Fruit fly (Drosophila melanogaster) whole organism, embryonic: ENCODE measurements around the gene CG13471.
A peak's percentile ranks its signal among the peaks of the same experiment; 100 is the strongest.

Experiments
- Atf6 ChIP-seq: fragments of 200-800 bp; sonication (Bioruptor generic); IDR thresholded peaks from 2 replicates; pipeline ENCODE4 v1.3.6; 2022; ENCODE audit warnings: missing biosample characterization, missing genetic modification characterization
- Awh ChIP-seq: fragments of 200-800 bp; sonication (Bioruptor generic); IDR thresholded peaks from 2 replicates; pipeline ENCODE4, ENCODE4 v1.3.6; 2022; ENCODE audit warnings: missing biosample characterization, missing genetic modification characterization
- CG10959 ChIP-seq: fragments of 200-800 bp; sonication (Bioruptor generic); IDR thresholded peaks from 2 replicates; pipeline ENCODE4 v1.3.6; 2022; ENCODE audit warnings: missing biosample characterization, missing genetic modification characterization
- CG11093 ChIP-seq: fragments of 200-800 bp; sonication (Bioruptor generic); IDR thresholded peaks from 3 replicates; pipeline ENCODE4 v1.3.6; 2022; ENCODE audit warnings: missing biosample characterization, missing genetic modification characterization
- CG13123 ChIP-seq: fragments of 200-800 bp; sonication (Bioruptor generic); optimal IDR thresholded peaks from 2 replicates; lab custom pipeline; 2016; ENCODE audit warnings: missing biosample characterization, missing genetic modification characterization
- CG14860 ChIP-seq: fragments of 200-800 bp; sonication (Bioruptor generic); IDR thresholded peaks from 3 replicates; pipeline ENCODE4 v1.3.6; 2022; ENCODE audit warnings: missing biosample characterization, missing genetic modification characterization; ENCODE audit not compliant: partially characterized antibody
- CG16813 ChIP-seq: fragments of 200-800 bp; sonication (Bioruptor generic); IDR thresholded peaks from 3 replicates; pipeline ENCODE4 v1.3.6; 2022; ENCODE audit warnings: missing biosample characterization, missing genetic modification characterization; ENCODE audit not compliant: partially characterized antibody
- CG1792 ChIP-seq: fragments of 200-800 bp; sonication (Bioruptor generic); optimal IDR thresholded peaks from 2 replicates; lab custom pipeline; 2016; ENCODE audit warnings: missing biosample characterization, missing genetic modification characterization
- CG18011 ChIP-seq: fragments of 200-800 bp; sonication (Bioruptor generic); optimal IDR thresholded peaks from 2 replicates; lab custom pipeline; 2017; ENCODE audit warnings: missing biosample characterization, missing genetic modification characterization, mild to moderate bottlenecking, moderate library complexity, missing genotype
- CG18262 ChIP-seq: fragments of 200-800 bp; optimal IDR thresholded peaks from 3 replicates; lab custom pipeline; 2019; ENCODE audit warnings: missing biosample characterization, mild to moderate bottlenecking, missing genetic modification characterization, moderate library complexity
- CG32532 ChIP-seq: fragments of 200-800 bp; sonication (Bioruptor generic); IDR thresholded peaks from 2 replicates; pipeline ENCODE4 v1.3.6; 2022; ENCODE audit warnings: missing biosample characterization, missing genetic modification characterization
- CG3407 ChIP-seq: fragments of 200-800 bp; sonication (Bioruptor generic); optimal IDR thresholded peaks from 2 replicates; lab custom pipeline; 2018; ENCODE audit warnings: missing biosample characterization, mild to moderate bottlenecking, missing genetic modification characterization
- CG4424 ChIP-seq: fragments of 200-800 bp; sonication (Bioruptor generic); optimal IDR thresholded peaks from 3 replicates; lab custom pipeline; 2016; ENCODE audit warnings: missing biosample characterization, missing genetic modification characterization
- CG7556 ChIP-seq: fragments of 200-800 bp; sonication (Bioruptor generic); optimal IDR thresholded peaks from 2 replicates; lab custom pipeline; 2017; ENCODE audit warnings: missing biosample characterization, mild to moderate bottlenecking, missing genetic modification characterization
- CG9215 ChIP-seq: fragments of 200-800 bp; sonication (Bioruptor generic); IDR thresholded peaks from 2 replicates; pipeline ENCODE4 v1.3.6; 2022; ENCODE audit warnings: missing biosample characterization, missing genetic modification characterization
- CG9876 ChIP-seq: fragments of 200-800 bp; sonication (Bioruptor generic); optimal IDR thresholded peaks from 2 replicates; lab custom pipeline; 2016; ENCODE audit warnings: missing biosample characterization, missing genetic modification characterization
- CoRest ChIP-seq: fragments of 200-800 bp; sonication (Bioruptor generic); optimal IDR thresholded peaks from 3 replicates; lab custom pipeline; 2018; ENCODE audit warnings: missing biosample characterization, mild to moderate bottlenecking, missing genetic modification characterization, moderate library complexity
- Dip3 ChIP-seq: fragments of 200-800 bp; sonication (Bioruptor generic); optimal IDR thresholded peaks from 3 replicates; lab custom pipeline; 2016; ENCODE audit warnings: missing biosample characterization, missing genetic modification characterization
- Dll ChIP-seq: fragments of 200-800 bp; sonication (Bioruptor generic); IDR thresholded peaks from 4 replicates; pipeline ENCODE4 v1.3.6; 2022; ENCODE audit warnings: missing biosample characterization, missing genetic modification characterization; ENCODE audit not compliant: partially characterized antibody
- HLH4C ChIP-seq: fragments of 200-800 bp; sonication (Bioruptor generic); IDR thresholded peaks from 3 replicates; pipeline ENCODE4 v1.3.6; 2022; ENCODE audit warnings: missing biosample characterization, missing genetic modification characterization; ENCODE audit not compliant: partially characterized antibody
- Hr3 ChIP-seq: fragments of 200-800 bp; sonication (Bioruptor generic); optimal IDR thresholded peaks from 3 replicates; lab custom pipeline; 2016; ENCODE audit warnings: missing biosample characterization, missing genetic modification characterization
- Lhr ChIP-seq: fragments of 200-800 bp; sonication (Bioruptor generic); optimal IDR thresholded peaks from 3 replicates; lab custom pipeline; 2017; ENCODE audit warnings: mild to moderate bottlenecking, missing biosample characterization, missing genetic modification reagents, missing genetic modification characterization
- Med ChIP-seq: fragments of 200-800 bp; sonication (Bioruptor generic); peaks from one replicate; lab custom pipeline; 2016; ENCODE audit warnings: missing biosample characterization, missing genetic modification characterization, mild to moderate bottlenecking, inconsistent platforms, moderate library complexity
- NK7.1 ChIP-seq: fragments of 200-800 bp; sonication (Bioruptor generic); optimal IDR thresholded peaks from 3 replicates; lab custom pipeline; 2016; ENCODE audit warnings: missing biosample characterization, missing genetic modification characterization
- Nf-YB ChIP-seq: fragments of 200-800 bp; sonication (Bioruptor generic); optimal IDR thresholded peaks from 3 replicates; lab custom pipeline; 2019; ENCODE audit warnings: missing biosample characterization, mild to moderate bottlenecking, missing genetic modification characterization, moderate library complexity
- Ptx1 ChIP-seq: fragments of 200-800 bp; sonication (Bioruptor generic); IDR thresholded peaks from 2 replicates; pipeline ENCODE4 v1.3.6; 2022; ENCODE audit warnings: missing biosample characterization, missing genetic modification characterization
- Rfx ChIP-seq: fragments of 200-800 bp; sonication (Bioruptor generic); IDR thresholded peaks from 2 replicates; pipeline ENCODE4 v1.3.6; 2022; ENCODE audit warnings: missing biosample characterization, missing genetic modification characterization
- Scr ChIP-seq: fragments of 200-800 bp; sonication (Bioruptor generic); IDR thresholded peaks from 2 replicates; pipeline ENCODE4 v1.3.6; 2022; ENCODE audit warnings: missing biosample characterization, missing genetic modification characterization; ENCODE audit not compliant: partially characterized antibody
- Trl ChIP-seq, 3 experiments: fragments of >200 bp in 2 of 3; fragments of 200-800 bp in 1 of 3; sonication (Bioruptor generic) in 1 of 3; optimal IDR thresholded peaks; 2 replicates in 1 of 3; 3 replicates in 2 of 3; lab custom pipeline; 2016 to 2017; ENCODE audit warnings: missing biosample characterization in 1 of 3, missing genetic modification characterization in 1 of 3
- az2 ChIP-seq: fragments of 200-800 bp; sonication (Bioruptor generic); optimal IDR thresholded peaks from 3 replicates; lab custom pipeline; 2016; ENCODE audit warnings: missing biosample characterization, missing genetic modification characterization
- bsh ChIP-seq, 2 experiments: fragments of 200-800 bp; sonication (Bioruptor generic); optimal IDR thresholded peaks; 2 replicates each; lab custom pipeline; 2017 to 2018; ENCODE audit warnings: mild to moderate bottlenecking in 2 of 2, missing biosample characterization in 2 of 2, missing genetic modification characterization in 2 of 2, moderate library complexity in 1 of 2
- dimm ChIP-seq: fragments of 200-800 bp; sonication (Bioruptor generic); IDR thresholded peaks from 2 replicates; pipeline ENCODE4 v1.3.6; 2022; ENCODE audit warnings: missing biosample characterization, missing genetic modification characterization
- dmrt11E ChIP-seq: fragments of 200-800 bp; sonication (Bioruptor generic); optimal IDR thresholded peaks from 3 replicates; lab custom pipeline; 2018; ENCODE audit warnings: missing biosample characterization, mild to moderate bottlenecking, missing genetic modification characterization, moderate library complexity
- ken ChIP-seq: fragments of 200-800 bp; sonication (Bioruptor generic); IDR thresholded peaks from 3 replicates; pipeline ENCODE4 v1.3.6; 2022; ENCODE audit warnings: missing biosample characterization, missing genetic modification characterization
- mld ChIP-seq: fragments of 200-800 bp; sonication (Bioruptor generic); IDR thresholded peaks from 3 replicates; pipeline ENCODE4 v1.3.6; 2022; ENCODE audit warnings: missing biosample characterization, missing genetic modification characterization; ENCODE audit not compliant: partially characterized antibody
- nmo ChIP-seq: fragments of 200-800 bp; sonication (Bioruptor generic); optimal IDR thresholded peaks from 2 replicates; lab custom pipeline; 2018; ENCODE audit warnings: missing biosample characterization, mild to moderate bottlenecking, missing genetic modification characterization, moderate library complexity
- nom ChIP-seq: fragments of 200-800 bp; sonication (Bioruptor generic); optimal IDR thresholded peaks from 2 replicates; lab custom pipeline; 2017; ENCODE audit warnings: missing biosample characterization, missing genetic modification characterization, mild to moderate bottlenecking, moderate library complexity, missing genetic modification reagents
- org-1 ChIP-seq: fragments of 200-800 bp; sonication (Bioruptor generic); optimal IDR thresholded peaks from 2 replicates; lab custom pipeline; 2017; ENCODE audit warnings: missing biosample characterization, missing genetic modification characterization
- p53 ChIP-seq: fragments of 200-800 bp; sonication (Bioruptor generic); optimal IDR thresholded peaks from 2 replicates; lab custom pipeline; 2016; ENCODE audit warnings: missing biosample characterization, missing genetic modification characterization
- pan ChIP-seq, 4 experiments: fragments of >200 bp in 3 of 4; fragments of 200-800 bp in 1 of 4; sonication (Bioruptor generic) in 1 of 4; optimal IDR thresholded peaks in 3 of 4; IDR thresholded peaks in 1 of 4; 2 replicates each; pipeline versions ENCODE4 v1.3.6 to Lab custom; 2017 to 2022; ENCODE audit warnings: missing biosample characterization in 2 of 4, missing genetic modification characterization in 2 of 4, mixed read lengths in 1 of 4
- pzg ChIP-seq: fragments of 200-800 bp; sonication (Bioruptor generic); optimal IDR thresholded peaks from 3 replicates; lab custom pipeline; 2018; ENCODE audit warnings: missing biosample characterization, mild to moderate bottlenecking, missing genetic modification characterization, moderate library complexity
- slp2 ChIP-seq: fragments of 200-800 bp; sonication (Bioruptor generic); optimal IDR thresholded peaks from 2 replicates; lab custom pipeline; 2016; ENCODE audit warnings: missing biosample characterization, missing genetic modification characterization
- sob ChIP-seq: fragments of 200-800 bp; sonication (Bioruptor generic); IDR thresholded peaks from 2 replicates; pipeline ENCODE4 v1.3.6; 2022; ENCODE audit warnings: missing biosample characterization, missing genetic modification characterization
- sqz ChIP-seq: fragments of 200-800 bp; sonication (Bioruptor generic); optimal IDR thresholded peaks from 3 replicates; lab custom pipeline; 2018; ENCODE audit warnings: missing biosample characterization, mild to moderate bottlenecking, missing genetic modification characterization
- trh ChIP-seq: fragments of 200-800 bp; sonication (Bioruptor generic); optimal IDR thresholded peaks from 2 replicates; lab custom pipeline; 2016; ENCODE audit warnings: missing biosample characterization, missing genetic modification characterization
- unpg ChIP-seq: fragments of 200-800 bp; sonication (Bioruptor generic); optimal IDR thresholded peaks from 3 replicates; lab custom pipeline; 2018; ENCODE audit warnings: missing biosample characterization, mild to moderate bottlenecking, missing genetic modification characterization, moderate library complexity

CG13471 gene

DNA sequence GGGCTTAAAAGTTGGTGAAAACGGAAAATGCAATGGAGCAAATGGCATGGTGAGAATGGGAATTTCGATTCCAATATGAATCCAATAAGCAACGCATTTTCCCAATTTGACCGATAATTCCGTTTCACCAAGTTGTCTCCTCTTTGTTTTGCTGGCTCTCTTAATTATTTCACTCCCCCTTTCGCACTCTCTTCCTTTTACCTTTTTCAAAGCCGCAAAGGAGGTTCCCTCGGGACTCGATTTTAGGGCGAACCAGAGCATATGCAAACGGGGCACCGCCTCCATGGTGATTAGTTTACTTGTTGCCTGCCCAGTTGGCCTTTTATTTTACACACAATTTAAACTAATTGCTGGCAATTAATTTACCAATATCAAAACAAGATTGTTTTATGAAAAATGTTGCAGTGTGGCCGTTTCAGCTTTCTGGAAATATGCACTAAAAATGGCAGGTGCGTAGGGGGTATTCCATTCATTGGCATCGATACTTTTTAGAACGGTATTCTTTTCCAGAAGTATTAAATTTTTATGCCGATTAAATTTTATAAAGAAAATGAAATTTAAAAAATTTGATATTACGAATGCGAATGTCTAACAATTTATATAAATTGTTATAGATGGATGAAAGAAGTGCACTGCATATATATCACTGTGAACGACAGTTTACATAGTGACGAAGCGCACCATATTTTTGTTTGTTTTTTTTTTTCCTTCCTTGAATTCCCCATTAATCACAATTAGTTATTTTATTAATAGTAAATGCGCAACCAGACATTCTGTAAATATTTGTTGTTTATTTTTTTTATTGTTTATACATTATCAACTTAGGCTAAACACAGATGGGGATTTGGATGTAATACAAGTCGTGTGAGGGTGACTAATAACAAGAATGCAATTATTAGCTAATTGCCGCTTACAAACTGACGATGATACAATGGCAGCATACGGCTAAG is 42.7 kb upstream of the CG13471 start, which contains the start of gene mop (continued):
- no peak for TF ChIP-seq CG13123 (GFP tag; lab: Kevin White, UChicago)
- TF ChIP-seq dimm (GFP tag; lab: Robert Waterston, UW): no peak
- peak; percentile 17 for TF ChIP-seq NK7.1 (GFP tag; lab: Kevin White, UChicago)
- no peak for TF ChIP-seq CG7556
- TF ChIP-seq CG14860 (GFP tag; lab: Robert Waterston, UW): peak; percentile 21; the same call in 1 of the 3 replicates
- peak; percentile 74; the same call in 3 of the 4 replicates for TF ChIP-seq Dll (GFP tag; lab: Robert Waterston, UW)
- peak; percentile 57 to 59 for TF ChIP-seq Trl (optimal IDR thresholded peaks at IDR 0.05; lab: Kevin White, UChicago)
- no peak for TF ChIP-seq Trl (GFP tag; optimal IDR thresholded peaks at IDR 0.05; lab: Kevin White, UChicago)
- peak; percentile 43 for TF ChIP-seq Awh (GFP tag; lab: Robert Waterston, UW)
- no peak for TF ChIP-seq unpg
- peak; percentile 48; the same call in 1 of the 2 replicates for TF ChIP-seq sob (GFP tag; lab: Robert Waterston, UW)
- TF ChIP-seq Med (GFP tag; lab: Kevin White, UChicago): peak; percentile 79
- no peak for TF ChIP-seq bsh (GFP tag; optimal IDR thresholded peaks at IDR 0.05; lab: Kevin White, UChicago)
- TF ChIP-seq CG1792: no peak
- no peak for TF ChIP-seq org-1 (GFP tag; lab: Kevin White, UChicago)
- no peak for TF ChIP-seq CG3407 (GFP tag; lab: Kevin White, UChicago)
- peak; percentile 58 for TF ChIP-seq Atf6 (GFP tag; lab: Robert Waterston, UW)
- TF ChIP-seq CG18262 (tag; lab: Kevin White, UChicago): no peak
- no peak for TF ChIP-seq Nf-YB (GFP tag; lab: Kevin White, UChicago)
- TF ChIP-seq CoRest (tag; lab: Kevin White, UChicago): peak; percentile 12
- TF ChIP-seq CG9876: no peak
- TF ChIP-seq nom (GFP tag; lab: Kevin White, UChicago): no peak
- peak; percentile 33 for TF ChIP-seq Hr3 (GFP tag; lab: Kevin White, UChicago)
- TF ChIP-seq pzg (GFP tag; lab: Kevin White, UChicago): peak; percentile 54
- no peak for TF ChIP-seq trh (GFP tag; lab: Kevin White, UChicago)
- TF ChIP-seq az2: peak; percentile 32
- TF ChIP-seq CG18011 (GFP tag; lab: Kevin White, UChicago): no peak
- peak; percentile 71 for TF ChIP-seq Scr (GFP tag; lab: Robert Waterston, UW)
- TF ChIP-seq dmrt11E (tag; lab: Kevin White, UChicago): peak; percentile 35
- TF ChIP-seq CG16813 (GFP tag; lab: Robert Waterston, UW): peak; percentile 39; the same call in 1 of the 3 replicates
- TF ChIP-seq pan (optimal IDR thresholded peaks at IDR 0.05; lab: Kevin White, UChicago): no peak
- peak in 1 of 2 experiments; percentile 68 for TF ChIP-seq pan (GFP tag; optimal IDR thresholded peaks at IDR 0.05 in 1 of 2, IDR thresholded peaks at IDR 0.05 in 1 of 2)
- TF ChIP-seq sqz (GFP tag; lab: Kevin White, UChicago): no peak
- peak; percentile 10 for TF ChIP-seq Lhr (GFP tag; lab: Kevin White, UChicago)
- no peak for TF ChIP-seq mld (GFP tag; lab: Robert Waterston, UW)
- peak; percentile 53 for TF ChIP-seq Ptx1 (GFP tag; lab: Robert Waterston, UW)
- TF ChIP-seq p53 (GFP tag; lab: Kevin White, UChicago): no peak
- TF ChIP-seq Rfx (GFP tag; lab: Robert Waterston, UW): peak; percentile 81
- 0 out of 2 replicates have a peak, but pooled peaks have one; percentile 20 for TF ChIP-seq CG10959 (GFP tag; lab: Robert Waterston, UW)
- TF ChIP-seq HLH4C (GFP tag; lab: Robert Waterston, UW): 0 out of 3 replicates have a peak, but pooled peaks have one; percentile 46
- TF ChIP-seq ken (GFP tag; lab: Robert Waterston, UW): 0 out of 3 replicates have a peak, but pooled peaks have one; percentile 45
- TF ChIP-seq CG11093 (GFP tag; lab: Robert Waterston, UW): no peak
- TF ChIP-seq CG4424 (GFP tag; lab: Kevin White, UChicago): peak; percentile 31
- peak; percentile 61 for TF ChIP-seq nmo
- no peak for TF ChIP-seq slp2 (GFP tag; lab: Kevin White, UChicago)
- peak; percentile 23; the same call in 1 of the 2 replicates for TF ChIP-seq CG9215 (GFP tag; lab: Robert Waterston, UW)
- peak; percentile 80 for TF ChIP-seq CG32532
- TF ChIP-seq Dip3 (GFP tag; lab: Kevin White, UChicago): no peak
